Fruit fly (Drosophila melanogaster): ENCODE data around the gene Rh3.

- no peak for TF ChIP-seq CG8478 (optimal IDR thresholded peaks at IDR 0.05)
- no peak for TF ChIP-seq CTCF (optimal IDR thresholded peaks at IDR 0.05)
These were observed 2.0 kb downstream of the Rh3 start for dm6 chr3R:20080205-20080604.

All from S2 (cell line).